Worm (Caenorhabditis elegans) whole organism, L3 larva: Measurements from ENCODE around the gene Y53C12A.6.
A peak's percentile ranks its signal among the peaks of the same experiment; 100 is the strongest.

Experiments
- ZK546.5 ChIP-seq: sonication (generic microtip); optimal IDR thresholded peaks from 2 replicates; lab custom pipeline; 2017; ENCODE audit warnings: missing biosample characterization, missing genetic modification characterization
- ama-1 ChIP-seq: fragments of 150-350 bp; optimal IDR thresholded peaks from 2 replicates; lab custom pipeline; 2018
- ceh-16 ChIP-seq: sonication (generic microtip); optimal IDR thresholded peaks from 2 replicates; lab custom pipeline; 2017; ENCODE audit warnings: missing biosample characterization, missing genetic modification characterization
- ceh-82 ChIP-seq: fragments of 150-350 bp; optimal IDR thresholded peaks from 2 replicates; lab custom pipeline; 2014; ENCODE audit warnings: missing biosample characterization, missing genetic modification characterization
- daf-12 ChIP-seq: fragments of 150-350 bp; optimal IDR thresholded peaks from 2 replicates; lab custom pipeline; 2014; ENCODE audit warnings: missing biosample characterization, missing genetic modification reagents, missing genetic modification characterization
- egl-27 ChIP-seq: sonication (generic microtip); optimal IDR thresholded peaks from 4 replicates; lab custom pipeline; 2017; ENCODE audit warnings: missing biosample characterization, missing genetic modification reagents, missing genetic modification characterization
- egl-5 ChIP-seq: fragments of 150-350 bp; optimal IDR thresholded peaks from 2 replicates; lab custom pipeline; 2017; ENCODE audit warnings: missing biosample characterization, missing genetic modification reagents, missing genetic modification characterization, inconsistent platforms
- elt-2 ChIP-seq: sonication (generic microtip); optimal IDR thresholded peaks from 2 replicates; lab custom pipeline; 2016; ENCODE audit warnings: missing genetic modification reagents, mild to moderate bottlenecking, missing genetic modification characterization, missing compliant biosample characterization
- elt-3 ChIP-seq, 3 experiments: fragments of 150-350 bp in 1 of 3; sonication (generic microtip) in 2 of 3; optimal IDR thresholded peaks; 2 replicates in 2 of 3; 4 replicates in 1 of 3; lab custom pipeline; 2014 to 2017; ENCODE audit warnings: missing biosample characterization in 3 of 3, missing genetic modification characterization in 3 of 3
- eor-1 ChIP-seq, 2 experiments: fragments of 150-350 bp; optimal IDR thresholded peaks; 2 replicates each; lab custom pipeline; 2014 to 2018; ENCODE audit warnings: missing biosample characterization in 2 of 2, missing genetic modification characterization in 2 of 2
- fkh-10 ChIP-seq: sonication (generic microtip); optimal IDR thresholded peaks from 2 replicates; lab custom pipeline; 2017; ENCODE audit warnings: missing biosample characterization, missing genetic modification reagents, missing genetic modification characterization
- fkh-2 ChIP-seq: fragments of 150-350 bp; optimal IDR thresholded peaks from 2 replicates; lab custom pipeline; 2014; ENCODE audit warnings: missing biosample characterization, missing genetic modification reagents, missing genetic modification characterization
- fos-1 ChIP-seq: fragments of 150-350 bp; optimal IDR thresholded peaks from 2 replicates; lab custom pipeline; 2014; ENCODE audit warnings: missing biosample characterization, missing genetic modification characterization
- hmg-11 ChIP-seq: sonication (generic microtip); optimal IDR thresholded peaks from 2 replicates; lab custom pipeline; 2016; ENCODE audit warnings: missing genetic modification characterization, missing compliant biosample characterization
- lin-15B ChIP-seq: fragments of 150-350 bp; optimal IDR thresholded peaks from 2 replicates; lab custom pipeline; 2014; ENCODE audit warnings: missing biosample characterization, missing genetic modification characterization
- lin-39 ChIP-seq: fragments of 150-350 bp; optimal IDR thresholded peaks from 2 replicates; lab custom pipeline; 2018; ENCODE audit warnings: missing biosample characterization, missing genetic modification reagents, missing genetic modification characterization
- lsy-12 ChIP-seq: sonication (generic microtip); optimal IDR thresholded peaks from 2 replicates; lab custom pipeline; 2016; ENCODE audit warnings: mild to moderate bottlenecking, missing genetic modification characterization, missing compliant biosample characterization
- mdl-1 ChIP-seq: fragments of 150-350 bp; optimal IDR thresholded peaks from 2 replicates; lab custom pipeline; 2014; ENCODE audit warnings: missing biosample characterization, missing genetic modification characterization
- mml-1 ChIP-seq: fragments of 150-350 bp; sonication (generic microtip); optimal IDR thresholded peaks from 3 replicates; lab custom pipeline; 2014; ENCODE audit warnings: missing biosample characterization, missing genetic modification characterization
- nfya-1 ChIP-seq: sonication (generic microtip); optimal IDR thresholded peaks from 2 replicates; lab custom pipeline; 2017; ENCODE audit warnings: missing genetic modification characterization, mild to moderate bottlenecking, missing compliant biosample characterization, antibody characterized with exemption, moderate library complexity; ENCODE audit not compliant: insufficient read depth
- nhr-11 ChIP-seq: fragments of 150-350 bp; optimal IDR thresholded peaks from 2 replicates; lab custom pipeline; 2014; ENCODE audit warnings: missing biosample characterization, missing genetic modification characterization
- nhr-12 ChIP-seq: fragments of 150-350 bp; optimal IDR thresholded peaks from 2 replicates; lab custom pipeline; 2014; ENCODE audit warnings: missing biosample characterization, missing genetic modification characterization
- nhr-23 ChIP-seq: fragments of 150-350 bp; optimal IDR thresholded peaks from 2 replicates; lab custom pipeline; 2014; ENCODE audit warnings: missing biosample characterization, missing genetic modification reagents, missing genetic modification characterization
- nhr-237 ChIP-seq: fragments of 150-350 bp; optimal IDR thresholded peaks from 2 replicates; lab custom pipeline; 2014; ENCODE audit warnings: missing biosample characterization, missing genetic modification characterization
- nhr-25 ChIP-seq: sonication (generic microtip); optimal IDR thresholded peaks from 2 replicates; lab custom pipeline; 2017; ENCODE audit warnings: missing biosample characterization, missing genetic modification characterization
- nhr-28 ChIP-seq: fragments of 150-350 bp; optimal IDR thresholded peaks from 2 replicates; lab custom pipeline; 2014; ENCODE audit warnings: missing biosample characterization, missing genetic modification characterization
- nhr-43 ChIP-seq: sonication (generic microtip); optimal IDR thresholded peaks from 2 replicates; lab custom pipeline; 2016; ENCODE audit warnings: mild to moderate bottlenecking, missing genetic modification characterization, missing compliant biosample characterization; ENCODE audit not compliant: poor library complexity, severe bottlenecking
- nhr-67 ChIP-seq: fragments of 150-350 bp; optimal IDR thresholded peaks from 2 replicates; lab custom pipeline; 2014; ENCODE audit warnings: missing biosample characterization, missing genetic modification characterization
- nhr-77 ChIP-seq: fragments of 150-350 bp; optimal IDR thresholded peaks from 2 replicates; lab custom pipeline; 2014; ENCODE audit warnings: missing biosample characterization, missing genetic modification characterization
- pha-4 ChIP-seq: fragments of 150-350 bp; optimal IDR thresholded peaks from 2 replicates; lab custom pipeline; 2014; ENCODE audit warnings: missing biosample characterization, missing genetic modification reagents, missing genetic modification characterization
- pqm-1 ChIP-seq: fragments of 150-350 bp; optimal IDR thresholded peaks from 2 replicates; lab custom pipeline; 2017; ENCODE audit warnings: missing biosample characterization, missing genetic modification characterization, inconsistent platforms
- skn-1 ChIP-seq: fragments of 150-350 bp; optimal IDR thresholded peaks from 2 replicates; lab custom pipeline; 2014; ENCODE audit warnings: missing biosample characterization, missing genetic modification characterization
- snpc-4 ChIP-seq: fragments of 150-350 bp; optimal IDR thresholded peaks from 2 replicates; lab custom pipeline; 2014; ENCODE audit warnings: missing biosample characterization, missing genetic modification characterization
- tbx-2 ChIP-seq: sonication (generic microtip); optimal IDR thresholded peaks from 2 replicates; lab custom pipeline; 2016; ENCODE audit warnings: mild to moderate bottlenecking, missing genetic modification characterization, missing compliant biosample characterization
- unc-39 ChIP-seq: sonication (generic microtip); optimal IDR thresholded peaks from 4 replicates; lab custom pipeline; 2017; ENCODE audit warnings: missing biosample characterization, missing genetic modification characterization
- unc-62 ChIP-seq: fragments of 150-350 bp; sonication (generic microtip); optimal IDR thresholded peaks from 4 replicates; lab custom pipeline; 2014; ENCODE audit warnings: missing biosample characterization, missing genetic modification reagents, missing genetic modification characterization
- zag-1 ChIP-seq: fragments of 150-350 bp; optimal IDR thresholded peaks from 2 replicates; lab custom pipeline; 2014; ENCODE audit warnings: missing biosample characterization, missing genetic modification characterization
- ztf-11 ChIP-seq: fragments of 150-350 bp; optimal IDR thresholded peaks from 2 replicates; lab custom pipeline; 2014; ENCODE audit warnings: missing biosample characterization, missing genetic modification characterization
- ztf-4 ChIP-seq: fragments of 150-350 bp; optimal IDR thresholded peaks from 2 replicates; lab custom pipeline; 2014; ENCODE audit warnings: missing biosample characterization, missing genetic modification characterization

Y53C12A.6 gene

ce11 chrII:9729866-9730265, 12.1 kb upstream of the Y53C12A.6 start:
- TF ChIP-seq egl-5 (tag; lab: Kevin White, UChicago) (peak; percentile 40), lin-15B (tag; lab: Kevin White, UChicago) (no peak), snpc-4 (no peak), nfya-1 (tag; lab: Kevin White, UChicago) (peak; percentile 20), tbx-2 (tag; lab: Kevin White, UChicago) (no peak), hmg-11 (tag; lab: Kevin White, UChicago) (peak; percentile 19), nhr-25 (tag; lab: Kevin White, UChicago) (no peak), ceh-16 (tag; lab: Kevin White, UChicago) (no peak), eor-1 (tag; optimal IDR thresholded peaks at IDR 0.05; lab: Kevin White, UChicago) (no peak), ZK546.5 (tag; lab: Kevin White, UChicago) (no peak), lin-39 (tag; lab: Kevin White, UChicago) (no peak), nhr-77 (no peak), skn-1 (tag; lab: Kevin White, UChicago) (no peak), nhr-67 (tag; lab: Kevin White, UChicago) (no peak), elt-3 (tag; optimal IDR thresholded peaks at IDR 0.05; lab: Kevin White, UChicago) (no peak), nhr-28 (no peak)

- TF ChIP-seq nhr-23 (tag; lab: Kevin White, UChicago) (peak; percentile 71), nhr-25 (tag; lab: Kevin White, UChicago) (peak; percentile 59), unc-39 (no peak), mml-1 (tag; lab: Kevin White, UChicago) (no peak), fkh-10 (GFP tag; lab: Kevin White, UChicago) (no peak), lsy-12 (no peak), pqm-1 (tag; lab: Kevin White, UChicago) (no peak), mdl-1 (tag; lab: Kevin White, UChicago) (no peak), ama-1 (no peak), egl-5 (tag; lab: Kevin White, UChicago) (no peak), zag-1 (tag; lab: Kevin White, UChicago) (no peak), pha-4 (tag; lab: Kevin White, UChicago) (peak; percentile 41), nfya-1 (tag; lab: Kevin White, UChicago) (no peak), nhr-67 (tag; lab: Kevin White, UChicago) (no peak), ceh-82 (tag; lab: Kevin White, UChicago) (no peak), lin-39 (tag; lab: Kevin White, UChicago) (no peak), nhr-11 (tag; lab: Kevin White, UChicago) (no peak), ztf-4 (no peak), ZK546.5 (tag; lab: Kevin White, UChicago) (no peak), lin-15B (tag; lab: Kevin White, UChicago) (peak; percentile 35), fos-1 (tag; lab: Kevin White, UChicago) (no peak), ztf-11 (tag; lab: Kevin White, UChicago) (no peak), nhr-43 (tag; lab: Kevin White, UChicago) (no peak), elt-2 (tag; lab: Kevin White, UChicago) (no peak), unc-62 (GFP tag; lab: Kevin White, UChicago) (no peak), fkh-2 (tag; lab: Kevin White, UChicago) (no peak), elt-3 (tag; optimal IDR thresholded peaks at IDR 0.05; lab: Kevin White, UChicago) (no peak), eor-1 (tag; optimal IDR thresholded peaks at IDR 0.05; lab: Kevin White, UChicago) (no peak), daf-12 (tag; lab: Kevin White, UChicago) (no peak), nhr-237 (tag; lab: Kevin White, UChicago) (no peak), ceh-16 (tag; lab: Kevin White, UChicago) (no peak), egl-27 (no peak)
These were observed 11.4 kb upstream of the Y53C12A.6 start for ce11 chrII:9729196-9729595.

- TF ChIP-seq fkh-10 (GFP tag; lab: Kevin White, UChicago), result peak; percentile 90
- no peak for TF ChIP-seq nhr-12
- no peak for TF ChIP-seq nfya-1 (tag; lab: Kevin White, UChicago)
These were observed 10.7 kb upstream of the Y53C12A.6 start for ce11 chrII:9728506-9728905.
